Fruit fly (Drosophila melanogaster) whole organism, wandering third instar larva: Measurements from ENCODE around the gene Blimp-1.
A peak's percentile ranks its signal among the peaks of the same experiment; 100 is the strongest.

Experiments
- Abd-B ChIP-seq: fragments of >200 bp; optimal IDR thresholded peaks from 2 replicates; lab custom pipeline; 2017; ENCODE audit warnings: missing biosample characterization, missing genetic modification characterization
- CG32264 ChIP-seq: fragments of 200-800 bp; sonication (Bioruptor generic); optimal IDR thresholded peaks from 2 replicates; lab custom pipeline; 2016; ENCODE audit warnings: missing biosample characterization, missing genetic modification characterization
- CG9705 ChIP-seq: fragments of 200-800 bp; sonication (Bioruptor generic); optimal IDR thresholded peaks from 2 replicates; lab custom pipeline; 2018; ENCODE audit warnings: missing biosample characterization, mild to moderate bottlenecking, missing genetic modification characterization
- CrebA ChIP-seq: fragments of 200-800 bp; sonication (Bioruptor generic); optimal IDR thresholded peaks from 2 replicates; lab custom pipeline; 2016; ENCODE audit warnings: missing biosample characterization, mild to moderate bottlenecking, missing genetic modification characterization, borderline replicate concordance
- Dfd ChIP-seq: fragments of >200 bp; optimal IDR thresholded peaks from 2 replicates; lab custom pipeline; 2017; ENCODE audit warnings: missing biosample characterization, missing genetic modification characterization
- Dif ChIP-seq: fragments of 200-275, 200-300 bp; sonication (Bioruptor generic); optimal IDR thresholded peaks from 2 replicates; lab custom pipeline; 2018; ENCODE audit warnings: missing biosample characterization, missing genetic modification characterization; ENCODE audit not compliant: partially characterized antibody
- GATAd ChIP-seq: sonication (Bioruptor generic); optimal IDR thresholded peaks from 2 replicates; lab custom pipeline; 2016; ENCODE audit warnings: missing biosample characterization, missing genetic modification characterization
- HLH106 ChIP-seq: fragments of 200-800 bp; optimal IDR thresholded peaks from 3 replicates; lab custom pipeline; 2019; ENCODE audit warnings: missing biosample characterization, mild to moderate bottlenecking, missing genetic modification characterization, moderate library complexity
- Hr78 ChIP-seq: fragments of >200 bp; optimal IDR thresholded peaks from 2 replicates; lab custom pipeline; 2017; ENCODE audit warnings: missing biosample characterization, missing genetic modification characterization
- Jra ChIP-seq: sonication (Bioruptor generic); optimal IDR thresholded peaks from 2 replicates; lab custom pipeline; 2016; ENCODE audit warnings: missing biosample characterization, missing genetic modification characterization
- Mio ChIP-seq: sonication (Bioruptor generic); optimal IDR thresholded peaks from 2 replicates; lab custom pipeline; 2016; ENCODE audit warnings: missing biosample characterization, missing genetic modification characterization
- Myc ChIP-seq: fragments of >200 bp; optimal IDR thresholded peaks from 2 replicates; lab custom pipeline; 2017
- N ChIP-seq: fragments of >200 bp; optimal IDR thresholded peaks from 2 replicates; lab custom pipeline; 2018; ENCODE audit warnings: missing biosample characterization, missing external identifiers, missing genetic modification characterization
- OdsH ChIP-seq: fragments of 200-800 bp; sonication (Bioruptor generic); optimal IDR thresholded peaks from 2 replicates; lab custom pipeline; 2016; ENCODE audit warnings: missing biosample characterization, mild to moderate bottlenecking, missing genetic modification characterization
- Rel ChIP-seq, 2 experiments: fragments of 200-800 bp; sonication (Bioruptor generic) in 1 of 2; optimal IDR thresholded peaks; 2 replicates in 1 of 2; 3 replicates in 1 of 2; lab custom pipeline; 2016 to 2019; ENCODE audit warnings: mild to moderate bottlenecking in 2 of 2, missing biosample characterization in 2 of 2, missing genetic modification characterization in 2 of 2, moderate library complexity in 1 of 2
- Sp1 ChIP-seq: fragments of 200-800 bp; sonication (Bioruptor generic); optimal IDR thresholded peaks from 3 replicates; lab custom pipeline; 2019; ENCODE audit warnings: missing biosample characterization, mild to moderate bottlenecking, missing genetic modification characterization, moderate library complexity
- Vsx2 ChIP-seq: fragments of 200-300, 225-300 bp; sonication (Bioruptor generic); optimal IDR thresholded peaks from 2 replicates; lab custom pipeline; 2018; ENCODE audit warnings: missing biosample characterization, missing genetic modification characterization; ENCODE audit not compliant: partially characterized antibody
- br ChIP-seq: fragments of 200-800 bp; sonication (Bioruptor generic); optimal IDR thresholded peaks from 2 replicates; lab custom pipeline; 2016; ENCODE audit warnings: missing biosample characterization, missing genetic modification characterization
- brk ChIP-seq: fragments of 200-800 bp; sonication (Bioruptor generic); optimal IDR thresholded peaks from 2 replicates; lab custom pipeline; 2016; ENCODE audit warnings: missing biosample characterization, mild to moderate bottlenecking, missing genetic modification characterization
- dl ChIP-seq, 2 experiments: fragments of 175-275, 200-275 bp in 1 of 2; fragments of 200-275 bp in 1 of 2; sonication (Bioruptor generic); optimal IDR thresholded peaks; lab custom pipeline; 2018; ENCODE audit warnings: mild to moderate bottlenecking in 2 of 2, missing biosample characterization in 2 of 2, missing genetic modification characterization in 2 of 2, moderate library complexity in 2 of 2; ENCODE audit not compliant: partially characterized antibody in 2 of 2, insufficient read depth in 1 of 2
- foxo ChIP-seq, 2 experiments: fragments of 200-800 bp; sonication (Bioruptor generic); optimal IDR thresholded peaks; 2 replicates in 1 of 2; 3 replicates in 1 of 2; lab custom pipeline; 2016 to 2017; ENCODE audit warnings: missing biosample characterization in 2 of 2, missing genetic modification characterization in 2 of 2
- fru ChIP-seq: fragments of 200-800 bp; sonication (Bioruptor generic); optimal IDR thresholded peaks from 3 replicates; lab custom pipeline; 2016; ENCODE audit warnings: missing biosample characterization, mild to moderate bottlenecking, missing genetic modification characterization
- h ChIP-seq: fragments of 200-800 bp; sonication (Bioruptor generic); optimal IDR thresholded peaks from 3 replicates; lab custom pipeline; 2016; ENCODE audit warnings: missing biosample characterization, mild to moderate bottlenecking, missing genetic modification characterization
- jim ChIP-seq: fragments of 175-275, 200-325 bp; sonication (Bioruptor generic); optimal IDR thresholded peaks from 2 replicates; lab custom pipeline; 2016; ENCODE audit warnings: missing biosample characterization, mild to moderate bottlenecking, missing genetic modification characterization
- lola ChIP-seq: fragments of >200 bp; optimal IDR thresholded peaks from 2 replicates; lab custom pipeline; 2017; ENCODE audit warnings: missing biosample characterization, missing genetic modification characterization
- psq ChIP-seq: fragments of 200-800 bp; sonication (Bioruptor generic); optimal IDR thresholded peaks from 3 replicates; lab custom pipeline; 2017; ENCODE audit warnings: missing biosample characterization, mild to moderate bottlenecking, missing genetic modification characterization, moderate library complexity
- rgr ChIP-seq: fragments of 200-800 bp; sonication (Bioruptor generic); optimal IDR thresholded peaks from 3 replicates; lab custom pipeline; 2016; ENCODE audit warnings: missing biosample characterization, mild to moderate bottlenecking, missing genetic modification characterization
- sage ChIP-seq: fragments of 200-800 bp; sonication (Bioruptor generic); optimal IDR thresholded peaks from 2 replicates; lab custom pipeline; 2016; ENCODE audit warnings: missing biosample characterization, mild to moderate bottlenecking, missing genetic modification characterization
- sv ChIP-seq: fragments of 200-800 bp; sonication (Bioruptor generic); optimal IDR thresholded peaks from 3 replicates; lab custom pipeline; 2016; ENCODE audit warnings: missing biosample characterization, missing genetic modification characterization
- tai ChIP-seq: sonication (Bioruptor generic); optimal IDR thresholded peaks from 2 replicates; lab custom pipeline; 2016; ENCODE audit warnings: missing biosample characterization, missing genetic modification characterization
- usp ChIP-seq: fragments of >200 bp; optimal IDR thresholded peaks from 2 replicates; lab custom pipeline; 2017; ENCODE audit warnings: missing biosample characterization, missing genetic modification characterization
- woc ChIP-seq: sonication (Bioruptor generic); optimal IDR thresholded peaks from 2 replicates; lab custom pipeline; 2016; ENCODE audit warnings: missing biosample characterization, mild to moderate bottlenecking, missing genetic modification characterization

Gene Blimp-1

dm6 chr3L:5642837-5643236 lies 12.1 kb downstream of the Blimp-1 start:
- TF ChIP-seq sage (GFP tag; lab: Kevin White, UChicago) (no peak), foxo (GFP tag; optimal IDR thresholded peaks at IDR 0.05; lab: Kevin White, UChicago) (no peak), br (GFP tag; lab: Kevin White, UChicago) (no peak), CrebA (GFP tag; lab: Kevin White, UChicago) (no peak), rgr (GFP tag; lab: Kevin White, UChicago) (no peak), Sp1 (GFP tag; lab: Kevin White, UChicago) (no peak), usp (GFP tag; lab: Kevin White, UChicago) (no peak), jim (GFP tag; lab: Kevin White, UChicago) (no peak), dl (GFP tag; optimal IDR thresholded peaks at IDR 0.05; lab: Kevin White, UChicago; ENCODE audit: insufficient read depth in 1 of 2, partially characterized antibody in 2 of 2) (no peak), Abd-B (GFP tag; lab: Kevin White, UChicago) (no peak), fru (GFP tag; lab: Kevin White, UChicago) (no peak), lola (no peak), Jra (GFP tag; lab: Kevin White, UChicago) (no peak), CG9705 (GFP tag; lab: Kevin White, UChicago) (no peak), h (GFP tag; lab: Kevin White, UChicago) (no peak), woc (GFP tag; lab: Kevin White, UChicago) (no peak)

DNA sequence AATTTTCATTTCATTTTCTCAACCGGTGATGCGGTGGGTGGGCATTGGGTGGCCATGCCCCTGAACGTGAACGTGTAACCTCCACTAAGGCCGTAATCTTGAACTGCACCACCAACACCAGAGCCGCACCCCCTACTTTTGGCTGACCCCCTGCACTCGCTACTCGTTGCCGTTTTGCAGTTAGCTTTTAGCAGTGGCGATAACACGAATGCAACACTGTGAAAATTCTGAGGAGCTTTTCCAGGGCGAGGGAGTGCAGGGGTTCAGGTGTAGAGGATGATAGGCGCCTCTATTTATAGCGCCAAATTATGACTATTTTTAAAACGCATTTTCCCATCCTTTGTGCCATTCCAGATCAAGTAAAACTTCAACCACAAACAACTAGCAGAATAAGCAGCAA lies 12.9 kb downstream of the Blimp-1 start:
- TF ChIP-seq dl (GFP tag; optimal IDR thresholded peaks at IDR 0.05; lab: Kevin White, UChicago; ENCODE audit: insufficient read depth in 1 of 2, partially characterized antibody in 2 of 2) = no peak
- no peak for TF ChIP-seq Myc (lab: Kevin White, UChicago)
- TF ChIP-seq woc (GFP tag; lab: Kevin White, UChicago) = no peak
- TF ChIP-seq h (GFP tag; lab: Kevin White, UChicago) = no peak
- TF ChIP-seq Hr78 (GFP tag; lab: Kevin White, UChicago) = no peak
- TF ChIP-seq N (GFP tag; lab: Kevin White, UChicago) = no peak
- no peak for TF ChIP-seq Mio
- no peak for TF ChIP-seq Abd-B (GFP tag; lab: Kevin White, UChicago)
- TF ChIP-seq CG32264 = no peak
- no peak for TF ChIP-seq Vsx2 (GFP tag; lab: Kevin White, UChicago)
- no peak for TF ChIP-seq tai (GFP tag; lab: Kevin White, UChicago)
- no peak for TF ChIP-seq jim (GFP tag; lab: Kevin White, UChicago)
- TF ChIP-seq GATAd (GFP tag; lab: Kevin White, UChicago) = no peak
- TF ChIP-seq brk = no peak
- no peak for TF ChIP-seq Dif (GFP tag; lab: Kevin White, UChicago)
- TF ChIP-seq rgr (GFP tag; lab: Kevin White, UChicago) = no peak
- TF ChIP-seq sv (GFP tag; lab: Kevin White, UChicago) = no peak
- TF ChIP-seq Sp1 (GFP tag; lab: Kevin White, UChicago) = no peak

dm6 chr3L:5654403-5654883 lies 23.7 kb downstream of the Blimp-1 start, which contains the start of gene lin-28:
Gene lin-28 (plus strand): TSS chr3L:5654681.
- TF ChIP-seq N (GFP tag; lab: Kevin White, UChicago) = no peak
- TF ChIP-seq HLH106 (tag; lab: Kevin White, UChicago) = no peak
- TF ChIP-seq usp (GFP tag; lab: Kevin White, UChicago) = no peak
- no peak for TF ChIP-seq Rel (GFP tag; optimal IDR thresholded peaks at IDR 0.05; lab: Kevin White, UChicago)
- TF ChIP-seq Rel (tag; optimal IDR thresholded peaks at IDR 0.05; lab: Kevin White, UChicago) = no peak
- TF ChIP-seq psq (GFP tag; lab: Kevin White, UChicago) = no peak
- TF ChIP-seq foxo (GFP tag; optimal IDR thresholded peaks at IDR 0.05; lab: Kevin White, UChicago) = no peak
- no peak for TF ChIP-seq Dif (GFP tag; lab: Kevin White, UChicago)
- no peak for TF ChIP-seq rgr (GFP tag; lab: Kevin White, UChicago)
- TF ChIP-seq jim (GFP tag; lab: Kevin White, UChicago) = no peak

dm6 chr3L:5654955-5655750 lies 24.4 kb downstream of the Blimp-1 start:
- TF ChIP-seq CG32264 (no peak), foxo (GFP tag; optimal IDR thresholded peaks at IDR 0.05; lab: Kevin White, UChicago) (no peak), jim (GFP tag; lab: Kevin White, UChicago) (no peak), OdsH (GFP tag; lab: Kevin White, UChicago) (no peak), Dfd (no peak), h (GFP tag; lab: Kevin White, UChicago) (no peak), fru (GFP tag; lab: Kevin White, UChicago) (no peak), CrebA (GFP tag; lab: Kevin White, UChicago) (peak; percentile 4), Hr78 (GFP tag; lab: Kevin White, UChicago) (no peak), woc (GFP tag; lab: Kevin White, UChicago) (no peak), Rel (GFP tag; optimal IDR thresholded peaks at IDR 0.05; lab: Kevin White, UChicago) (no peak), Rel (tag; optimal IDR thresholded peaks at IDR 0.05; lab: Kevin White, UChicago) (peak; percentile 84), lola (no peak), brk (no peak), psq (GFP tag; lab: Kevin White, UChicago) (peak; percentile 48), tai (GFP tag; lab: Kevin White, UChicago) (no peak)
